Worm (Caenorhabditis elegans) whole organism, young adult: ENCODE results near the gene C49F8.14.

Experiments
- B0035.1 ChIP-seq: sonication (generic microtip); optimal IDR thresholded peaks from 2 replicates; lab custom pipeline; 2016; ENCODE audit warnings: missing genetic modification characterization, mild to moderate bottlenecking, missing compliant biosample characterization, missing genotype, missing genetic modification reagents
- F10E7.11 ChIP-seq: sonication (generic microtip); optimal IDR thresholded peaks from 2 replicates; lab custom pipeline; 2017; ENCODE audit warnings: mild to moderate bottlenecking, missing genetic modification characterization, moderate library complexity, missing compliant biosample characterization
- F52B5.7 ChIP-seq: sonication (generic microtip); optimal IDR thresholded peaks from 2 replicates; lab custom pipeline; 2016; ENCODE audit warnings: mild to moderate bottlenecking, missing genetic modification characterization, missing compliant biosample characterization
- K11D2.4 ChIP-seq: fragments of 200-800 bp; sonication (Bioruptor generic); IDR thresholded peaks from 2 replicates; pipeline ENCODE4 v1.3.6; 2022; ENCODE audit warnings: missing genetic modification reagents, missing genetic modification characterization, missing compliant biosample characterization
- T07F8.4 ChIP-seq: sonication (generic microtip); optimal IDR thresholded peaks from 2 replicates; lab custom pipeline; 2016; ENCODE audit warnings: mild to moderate bottlenecking, missing genetic modification characterization, moderate library complexity, missing compliant biosample characterization
- T26A5.8 ChIP-seq: sonication (generic microtip); optimal IDR thresholded peaks from 2 replicates; lab custom pipeline; 2016; ENCODE audit warnings: missing genetic modification characterization, missing compliant biosample characterization
- Y53G8AR.9 ChIP-seq: fragments of 200-800 bp; sonication (Bioruptor generic); conservative IDR thresholded peaks from 2 replicates; pipeline ENCODE4 v1.3.6; 2022; ENCODE audit warnings: missing genetic modification reagents, missing genetic modification characterization, missing compliant biosample characterization
- Y79H2A.3 ChIP-seq: fragments of 200-800 bp; sonication (Bioruptor generic); conservative IDR thresholded peaks from 2 replicates; pipeline ENCODE4 v1.3.6; 2022; ENCODE audit warnings: missing genetic modification reagents, missing genetic modification characterization, missing compliant biosample characterization
- ama-1 ChIP-seq, 3 experiments: fragments of 150-350 bp in 1 of 3; sonication (generic microtip) in 2 of 3; optimal IDR thresholded peaks; 2 replicates each; lab custom pipeline; 2014 to 2018; ENCODE audit warnings: missing biosample characterization in 2 of 3, missing genetic modification characterization in 2 of 3, missing genetic modification reagents in 2 of 3
- aptf-3 ChIP-seq: fragments of 200-800 bp; sonication (Bioruptor generic); IDR thresholded peaks from 2 replicates; pipeline ENCODE4 v1.3.6; 2022; ENCODE audit warnings: missing genetic modification characterization, missing compliant biosample characterization
- athp-1 ChIP-seq: sonication (generic microtip); optimal IDR thresholded peaks from 2 replicates; lab custom pipeline; 2017; ENCODE audit warnings: mild to moderate bottlenecking, missing genetic modification characterization, missing compliant biosample characterization
- attf-3 ChIP-seq: fragments of 200-800 bp; sonication (Bioruptor generic); conservative IDR thresholded peaks from 2 replicates; pipeline ENCODE4 v1.3.6; 2022; ENCODE audit warnings: missing genetic modification reagents, missing genetic modification characterization, missing compliant biosample characterization
- cebp-1 ChIP-seq, 2 experiments: fragments of 200-800 bp in 1 of 2; sonication (Bioruptor generic) in 1 of 2; sonication (generic microtip) in 1 of 2; IDR thresholded peaks in 1 of 2; optimal IDR thresholded peaks in 1 of 2; 2 replicates each; pipeline versions ENCODE4 v1.3.6 to Lab custom; 2017 to 2022; ENCODE audit warnings: missing compliant biosample characterization in 2 of 2, missing genetic modification characterization in 2 of 2, mild to moderate bottlenecking in 1 of 2, missing genetic modification reagents in 1 of 2, moderate library complexity in 1 of 2
- ceh-100 ChIP-seq: fragments of 200-800 bp; sonication (Bioruptor generic); IDR thresholded peaks from 2 replicates; pipeline ENCODE4 v1.3.6; 2022; ENCODE audit warnings: missing genetic modification reagents, missing genetic modification characterization, missing compliant biosample characterization
- ceh-40 ChIP-seq: fragments of 200-800 bp; sonication (Bioruptor generic); IDR thresholded peaks from 2 replicates; pipeline ENCODE4 v1.3.6; 2022; ENCODE audit warnings: missing genetic modification characterization, missing compliant biosample characterization
- die-1 ChIP-seq: sonication (generic microtip); optimal IDR thresholded peaks from 2 replicates; lab custom pipeline; 2016; ENCODE audit warnings: missing genotype, mild to moderate bottlenecking, missing genetic modification characterization, missing compliant biosample characterization
- dox-1 ChIP-seq: fragments of 200-800 bp; sonication (Bioruptor generic); IDR thresholded peaks from 2 replicates; pipeline ENCODE4 v1.3.6; 2022; ENCODE audit warnings: missing genetic modification reagents, missing genetic modification characterization, missing compliant biosample characterization
- dpff-1 ChIP-seq: sonication (generic microtip); optimal IDR thresholded peaks from 2 replicates; lab custom pipeline; 2017; ENCODE audit warnings: mild to moderate bottlenecking, missing genetic modification characterization, missing compliant biosample characterization
- egl-18 ChIP-seq: fragments of 200-800 bp; sonication (Bioruptor generic); IDR thresholded peaks from 2 replicates; pipeline ENCODE4 v1.3.6; 2022; ENCODE audit warnings: missing genetic modification reagents, missing genetic modification characterization, missing compliant biosample characterization
- egrh-3 ChIP-seq: fragments of 200-800 bp; sonication (Bioruptor generic); IDR thresholded peaks from 2 replicates; pipeline ENCODE4 v1.3.6; 2022; ENCODE audit warnings: missing genetic modification reagents, missing genetic modification characterization, missing compliant biosample characterization
- ets-4 ChIP-seq: fragments of 200-800 bp; sonication (Bioruptor generic); optimal IDR thresholded peaks from 2 replicates; lab custom pipeline; 2018; ENCODE audit warnings: mild to moderate bottlenecking, missing genetic modification characterization, missing compliant biosample characterization
- hmg-1.2 ChIP-seq: fragments of 200-800 bp; sonication (Bioruptor generic); IDR thresholded peaks from 2 replicates; pipeline ENCODE4 v1.3.6; 2022; ENCODE audit warnings: missing genetic modification reagents, missing genetic modification characterization, missing compliant biosample characterization
- hmg-20 ChIP-seq: fragments of 200-800 bp; sonication (Bioruptor generic); IDR thresholded peaks from 2 replicates; pipeline ENCODE4 v1.3.6; 2022; ENCODE audit warnings: missing genetic modification reagents, missing genetic modification characterization, missing compliant biosample characterization
- hsf-1 ChIP-seq: fragments of 200-800 bp; sonication (Bioruptor generic); IDR thresholded peaks from 2 replicates; pipeline ENCODE4 v1.3.6; 2022; ENCODE audit warnings: missing genetic modification reagents, missing genetic modification characterization, missing compliant biosample characterization
- let-607 ChIP-seq, 2 experiments: fragments of 200-800 bp in 1 of 2; sonication (Bioruptor generic) in 1 of 2; sonication (generic microtip) in 1 of 2; optimal IDR thresholded peaks; 2 replicates each; lab custom pipeline; 2016 to 2018; ENCODE audit warnings: mild to moderate bottlenecking in 2 of 2, missing compliant biosample characterization in 2 of 2, missing genetic modification characterization in 2 of 2, moderate library complexity in 2 of 2, missing genotype in 1 of 2
- madf-3 ChIP-seq: fragments of 200-800 bp; sonication (Bioruptor generic); IDR thresholded peaks from 2 replicates; pipeline ENCODE4 v1.3.6; 2022; ENCODE audit warnings: missing genetic modification reagents, missing genetic modification characterization, missing compliant biosample characterization
- mel-28 ChIP-seq: sonication (generic microtip); optimal IDR thresholded peaks from 2 replicates; lab custom pipeline; 2016; ENCODE audit warnings: borderline replicate concordance, mild to moderate bottlenecking, missing genetic modification characterization, missing compliant biosample characterization
- mes-4 ChIP-seq: sonication (generic microtip); optimal IDR thresholded peaks from 2 replicates; lab custom pipeline; 2016; ENCODE audit warnings: missing genotype, missing genetic modification characterization, missing compliant biosample characterization
- nfya-1 ChIP-seq: sonication (generic microtip); optimal IDR thresholded peaks from 2 replicates; lab custom pipeline; 2017; ENCODE audit warnings: antibody characterized with exemption, missing compliant biosample characterization, missing genetic modification characterization, borderline replicate concordance; ENCODE audit not compliant: insufficient read depth
- nfya-2 ChIP-seq: fragments of 200-800 bp; sonication (Bioruptor generic); IDR thresholded peaks from 2 replicates; pipeline ENCODE4 v1.3.6; 2022; ENCODE audit warnings: missing genetic modification reagents, missing genetic modification characterization, missing compliant biosample characterization
- nhr-179 ChIP-seq: sonication (generic microtip); optimal IDR thresholded peaks from 2 replicates; lab custom pipeline; 2016; ENCODE audit warnings: mild to moderate bottlenecking, missing genetic modification characterization, missing compliant biosample characterization
- nhr-80 ChIP-seq: sonication (generic microtip); optimal IDR thresholded peaks from 2 replicates; lab custom pipeline; 2016; ENCODE audit warnings: missing genetic modification characterization, missing compliant biosample characterization
- rcor-1 ChIP-seq: fragments of 200-800 bp; sonication (Bioruptor generic); IDR thresholded peaks from 2 replicates; pipeline ENCODE4 v1.3.6; 2022; ENCODE audit warnings: missing genetic modification reagents, missing genetic modification characterization, missing compliant biosample characterization
- repo-1 ChIP-seq: sonication (generic microtip); optimal IDR thresholded peaks from 2 replicates; lab custom pipeline; 2017; ENCODE audit warnings: mild to moderate bottlenecking, missing genetic modification characterization, missing compliant biosample characterization
- snpc-1.1 ChIP-seq: sonication (generic microtip); optimal IDR thresholded peaks from 2 replicates; lab custom pipeline; 2017; ENCODE audit warnings: missing genetic modification characterization, mild to moderate bottlenecking, missing compliant biosample characterization, antibody characterized with exemption, moderate library complexity, missing genotype, missing genetic modification reagents; ENCODE audit not compliant: insufficient read depth
- snpc-4 ChIP-seq, 5 experiments: fragments of 150-350 bp in 1 of 5; sonication (generic microtip) in 4 of 5; optimal IDR thresholded peaks; 2 replicates each; lab custom pipeline; 2014 to 2018; ENCODE audit warnings: missing genetic modification characterization in 5 of 5, missing biosample characterization in 3 of 5, antibody characterized with exemption in 2 of 5, mild to moderate bottlenecking in 2 of 5, missing compliant biosample characterization in 2 of 5, missing genotype in 2 of 5, moderate library complexity in 2 of 5, missing genetic modification reagents in 1 of 5
- tbp1 ChIP-seq: fragments of 200-800 bp; sonication (Bioruptor generic); optimal IDR thresholded peaks from 2 replicates; lab custom pipeline; 2018; ENCODE audit warnings: mild to moderate bottlenecking, missing genetic modification characterization, missing compliant biosample characterization
- zfh-2 ChIP-seq: fragments of 200-800 bp; sonication (Bioruptor generic); conservative IDR thresholded peaks from 2 replicates; pipeline ENCODE4 v1.3.6; 2022; ENCODE audit warnings: missing genetic modification reagents, missing genetic modification characterization, missing compliant biosample characterization
- ztf-28 ChIP-seq: fragments of 200-800 bp; sonication (Bioruptor generic); IDR thresholded peaks from 2 replicates; pipeline ENCODE4 v1.3.6; 2022; ENCODE audit warnings: missing genetic modification reagents, missing genetic modification characterization, missing compliant biosample characterization

The C49F8.14 gene

DNA sequence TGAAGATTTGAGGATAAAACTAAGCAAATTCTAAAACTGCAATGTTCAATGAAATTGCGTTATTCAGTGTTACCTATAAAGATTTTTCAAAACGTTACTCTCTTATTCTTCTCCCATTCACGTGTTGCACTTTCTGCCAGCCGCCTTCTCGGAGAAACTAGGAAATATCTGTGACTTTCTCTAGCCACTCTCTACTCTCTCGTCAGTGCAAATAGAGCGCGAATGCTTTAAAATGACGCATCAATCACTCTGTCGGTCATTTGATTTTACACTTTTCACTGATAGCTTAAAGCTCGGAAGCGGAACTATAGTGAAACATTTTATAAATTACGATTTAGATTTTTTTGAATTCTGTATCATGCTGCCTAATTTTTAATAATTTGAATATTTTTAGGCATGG is 47.9 kb downstream of the C49F8.14 start (continued):
- TF ChIP-seq repo-1 (tag; lab: Kevin White, UChicago) (no peak), zfh-2 (GFP tag; lab: Robert Waterston, UW) (no peak), Y79H2A.3 (GFP tag; lab: Robert Waterston, UW) (no peak), nfya-2 (no peak), ets-4 (GFP tag; lab: Kevin White, UChicago) (no peak), ceh-40 (GFP tag; lab: Robert Waterston, UW) (no peak), aptf-3 (no peak), athp-1 (tag; lab: Kevin White, UChicago) (no peak), die-1 (tag; lab: Kevin White, UChicago) (no peak), snpc-1.1 (tag; lab: Kevin White, UChicago) (no peak), ama-1 (optimal IDR thresholded peaks at IDR 0.05; lab: Kevin White, UChicago) (no peak), ama-1 (GFP tag; optimal IDR thresholded peaks at IDR 0.05; lab: Kevin White, UChicago) (no peak), hmg-20 (no peak), attf-3 (GFP tag; lab: Robert Waterston, UW) (no peak), dpff-1 (tag; lab: Kevin White, UChicago) (no peak), egrh-3 (GFP tag; lab: Robert Waterston, UW) (no peak), T07F8.4 (tag; lab: Kevin White, UChicago) (no peak), ztf-28 (GFP tag; lab: Robert Waterston, UW) (no peak), ceh-100 (GFP tag; lab: Robert Waterston, UW) (no peak), hmg-1.2 (GFP tag; lab: Robert Waterston, UW) (peak; percentile 67), cebp-1 (GFP tag; IDR thresholded peaks at IDR 0.05; lab: Robert Waterston, UW) (no peak), cebp-1 (tag; optimal IDR thresholded peaks at IDR 0.05; lab: Kevin White, UChicago) (peak; percentile 52), nhr-179 (tag; lab: Kevin White, UChicago) (no peak), mel-28 (tag; lab: Kevin White, UChicago) (no peak), dox-1 (GFP tag; lab: Robert Waterston, UW) (0 out of 2 replicates have a peak, but pooled peaks have one; percentile 23), egl-18 (GFP tag; lab: Robert Waterston, UW) (no peak), F52B5.7 (tag; lab: Kevin White, UChicago) (no peak), F10E7.11 (no peak), madf-3 (GFP tag; lab: Robert Waterston, UW) (no peak), snpc-4 (GFP tag; optimal IDR thresholded peaks at IDR 0.05; lab: Kevin White, UChicago) (no peak), snpc-4 (tag; optimal IDR thresholded peaks at IDR 0.05; lab: Kevin White, UChicago) (no peak), nhr-80 (peak; percentile 63), rcor-1 (GFP tag; lab: Robert Waterston, UW) (no peak), mes-4 (no peak), nfya-1 (tag; lab: Kevin White, UChicago) (no peak), hsf-1 (GFP tag; lab: Robert Waterston, UW) (no peak), Y53G8AR.9 (GFP tag; lab: Robert Waterston, UW) (no peak)

DNA sequence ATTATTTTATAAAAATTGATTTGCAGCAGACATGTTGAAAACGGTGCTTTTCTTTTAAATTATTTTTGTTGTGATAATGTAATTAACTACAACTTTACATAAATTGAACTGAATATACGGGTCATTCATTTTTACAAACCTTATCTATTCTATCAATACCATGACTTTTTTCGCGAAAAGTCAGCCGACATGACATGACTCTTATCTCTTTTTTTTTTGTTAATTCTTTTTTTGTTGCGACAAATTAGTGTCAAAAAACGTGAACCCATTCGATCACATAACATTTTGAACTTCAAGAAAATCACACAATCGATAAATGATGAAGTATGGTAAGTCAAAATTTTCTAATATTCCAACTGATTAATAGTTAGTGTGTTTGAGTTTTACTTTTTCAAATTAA is 48.7 kb downstream of the C49F8.14 start, which contains the start of gene sir-2.2:
Gene sir-2.2 (plus strand): TSS at position 34 of the 400 bp plus-strand sequence.
- TF ChIP-seq T26A5.8 (tag; lab: Kevin White, UChicago) (no peak), B0035.1 (tag; lab: Kevin White, UChicago) (no peak), nhr-80 (peak; percentile 64), K11D2.4 (GFP tag; lab: Robert Waterston, UW) (0 out of 2 replicates have a peak, but pooled peaks have one; percentile 14), ceh-40 (GFP tag; lab: Robert Waterston, UW) (no peak), tbp1 (GFP tag; lab: Kevin White, UChicago) (peak; percentile 1), let-607 (tag; optimal IDR thresholded peaks at IDR 0.05; lab: Kevin White, UChicago) (peak in 1 of 2 experiments; percentile 4), cebp-1 (GFP tag; IDR thresholded peaks at IDR 0.05; lab: Robert Waterston, UW) (no peak), cebp-1 (tag; optimal IDR thresholded peaks at IDR 0.05; lab: Kevin White, UChicago) (peak; percentile 8)
- TF ChIP-seq, all 124 proteins: peak for 5
